Worm (Caenorhabditis elegans): ENCODE results near the gene F41B4.2.
A peak's percentile ranks its signal among the peaks of the same experiment; 100 is the strongest.

Gene F41B4.2

DNA sequence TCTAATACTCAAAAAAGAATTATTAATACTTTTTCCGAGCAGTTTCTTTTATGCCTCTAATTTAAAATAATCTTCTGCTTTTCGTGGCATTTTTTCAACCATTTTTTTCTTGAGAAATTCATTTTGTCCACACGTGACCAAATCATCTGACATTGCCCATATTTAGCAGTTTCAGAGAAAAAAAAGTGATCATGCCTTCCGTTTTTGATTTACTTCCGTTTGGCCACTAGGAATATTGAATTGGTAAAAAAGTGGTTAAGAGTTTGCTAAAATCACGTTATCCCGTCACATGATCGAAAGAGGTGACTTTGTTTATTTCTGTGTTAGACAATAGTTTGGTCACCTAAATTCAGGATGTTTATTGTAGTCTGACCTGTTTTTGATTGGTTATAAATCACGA, 30.7 kb downstream of the F41B4.2 start:
- peak; percentile 69 for TF ChIP-seq hlh-30 (tag; optimal IDR thresholded peaks at IDR 0.05; ENCODE audit: insufficient read depth)
- TF ChIP-seq F37D6.2 (tag; optimal IDR thresholded peaks at IDR 0.05): no peak
- no peak for TF ChIP-seq ceh-20 (GFP tag; IDR thresholded peaks at IDR 0.05)
- peak; percentile 87 for TF ChIP-seq aha-1 (tag)
- TF ChIP-seq hif-1 (tag; optimal IDR thresholded peaks at IDR 0.05): peak in 1 of 2 experiments; percentile 35

DNA sequence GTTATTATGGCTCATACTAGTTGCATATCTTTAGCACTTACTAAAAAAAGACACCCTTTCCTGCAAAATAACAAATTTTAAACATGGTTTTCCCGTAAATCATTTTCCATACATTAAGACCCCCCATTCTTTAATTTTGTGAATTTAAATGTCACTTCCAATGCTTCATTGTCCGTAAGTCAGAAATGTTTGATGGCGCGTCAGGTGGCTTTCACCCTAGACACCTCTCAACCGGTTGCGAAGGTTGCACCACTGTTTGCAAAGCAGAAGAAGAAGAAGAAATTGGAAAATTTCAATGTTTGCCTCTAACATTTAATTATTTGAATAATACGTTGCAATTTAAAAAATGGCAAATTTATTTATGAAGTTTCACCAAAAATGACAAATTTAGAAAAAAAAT, 33.5 kb downstream of the F41B4.2 start:
- TF ChIP-seq ceh-28 (tag; optimal IDR thresholded peaks at IDR 0.05) (no peak), dmd-8 (GFP tag; IDR thresholded peaks at IDR 0.05) (no peak), hif-1 (tag; optimal IDR thresholded peaks at IDR 0.05) (no peak), zip-11 (GFP tag; IDR thresholded peaks at IDR 0.05) (no peak), unc-39 (tag; optimal IDR thresholded peaks at IDR 0.05) (no peak), zag-1 (tag; optimal IDR thresholded peaks at IDR 0.05) (no peak), unc-130 (GFP tag; optimal IDR thresholded peaks at IDR 0.05) (no peak), pha-4 (GFP tag; IDR thresholded peaks at IDR 0.05) (no peak), pha-4 (tag; optimal IDR thresholded peaks at IDR 0.05) (no peak), cey-2 (tag; optimal IDR thresholded peaks at IDR 0.05; ENCODE audit: borderline replicate concordance, insufficient read depth) (no peak), nhr-42 (GFP tag; IDR thresholded peaks at IDR 0.05) (no peak), T20F7.1 (GFP tag; optimal IDR thresholded peaks at IDR 0.05) (no peak), daf-19 (GFP tag; conservative IDR thresholded peaks at IDR 0.05) (no peak), hlh-30 (tag; optimal IDR thresholded peaks at IDR 0.05; ENCODE audit: insufficient read depth) (no peak), rbr-2 (tag; optimal IDR thresholded peaks at IDR 0.05) (no peak), attf-4 (tag; optimal IDR thresholded peaks at IDR 0.05) (no peak), ztf-11 (tag; optimal IDR thresholded peaks at IDR 0.05) (no peak), nhr-77 (tag; optimal IDR thresholded peaks at IDR 0.05) (no peak), fkh-10 (GFP tag; optimal IDR thresholded peaks at IDR 0.05) (no peak)

ce11 chrX:6799776-6800175, 35.3 kb downstream of the F41B4.2 start, which contains the start of gene M03A8.3:
TSS of gene M03A8.3 (plus strand) at chrX:6800053.
- TF ChIP-seq dpl-1 (GFP tag; optimal IDR thresholded peaks at IDR 0.05) (no peak), Y5F2A.4 (GFP tag; optimal IDR thresholded peaks at IDR 0.05) (no peak), hlh-11 (tag; optimal IDR thresholded peaks at IDR 0.05) (peak; percentile 19), set-16 (GFP tag; IDR thresholded peaks at IDR 0.05) (no peak), hmg-1.1 (GFP tag; IDR thresholded peaks at IDR 0.05) (no peak), mxl-2 (GFP tag; conservative IDR thresholded peaks at IDR 0.05) (no peak), aha-1 (tag) (peak; percentile 71), lin-39 (tag; optimal IDR thresholded peaks at IDR 0.05) (no peak), lin-15B (tag; optimal IDR thresholded peaks at IDR 0.05) (no peak)

- TF ChIP-seq lin-13 (GFP tag; optimal IDR thresholded peaks at IDR 0.05) (no peak), vab-7 (GFP tag; IDR thresholded peaks at IDR 0.05) (no peak), lim-7 (GFP tag; IDR thresholded peaks at IDR 0.05) (no peak), tra-1 (GFP tag; IDR thresholded peaks at IDR 0.05) (peak; percentile 56; the same call in 1 of the 2 replicates), duxl-1 (tag; optimal IDR thresholded peaks at IDR 0.05; ENCODE audit: poor library complexity) (no peak), nhr-28 (tag; optimal IDR thresholded peaks at IDR 0.05) (peak; percentile 20), daf-8 (GFP tag; IDR thresholded peaks at IDR 0.05) (no peak), lin-15B (tag; optimal IDR thresholded peaks at IDR 0.05) (no peak), snpc-4 (tag; optimal IDR thresholded peaks at IDR 0.05) (no peak), lin-29 (GFP tag; IDR thresholded peaks at IDR 0.05) (no peak), nhr-25 (tag; optimal IDR thresholded peaks at IDR 0.05; ENCODE audit: borderline replicate concordance, insufficient read depth) (no peak), daf-16 (GFP tag; optimal IDR thresholded peaks at IDR 0.05) (no peak), daf-16 (tag; optimal IDR thresholded peaks at IDR 0.05) (no peak), mes-2 (tag; optimal IDR thresholded peaks at IDR 0.05; ENCODE audit: poor library complexity, severe bottlenecking) (peak; percentile 26), dmd-8 (GFP tag; IDR thresholded peaks at IDR 0.05) (no peak), lsy-2 (tag; optimal IDR thresholded peaks at IDR 0.05) (no peak), cey-2 (tag; optimal IDR thresholded peaks at IDR 0.05; ENCODE audit: borderline replicate concordance, insufficient read depth) (no peak), hlh-11 (tag; optimal IDR thresholded peaks at IDR 0.05) (peak; percentile 25), ceh-20 (GFP tag; IDR thresholded peaks at IDR 0.05) (no peak), pqm-1 (tag; optimal IDR thresholded peaks at IDR 0.05) (no peak), ctbp-1 (GFP tag; IDR thresholded peaks at IDR 0.05) (no peak)
Measured at ce11 chrX:6795843-6796521, 39.1 kb downstream of the F41B4.2 start.

Measured in whole organism, L4 larva.